Fruit fly (Drosophila melanogaster) whole organism, embryonic: Measurements from ENCODE around the gene bumpel.

ENCODE experiments used
- Aef1 ChIP-seq: fragments of 200-800 bp; sonication (Bioruptor generic); IDR thresholded peaks from 3 replicates; pipeline ENCODE4 v1.3.6; 2022; ENCODE audit warnings: missing biosample characterization, missing genetic modification characterization
- Atf6 ChIP-seq: fragments of 200-800 bp; sonication (Bioruptor generic); IDR thresholded peaks from 2 replicates; pipeline ENCODE4 v1.3.6; 2022; ENCODE audit warnings: missing biosample characterization, missing genetic modification characterization
- CG10543 ChIP-seq: fragments of 200-800 bp; sonication (Bioruptor generic); optimal IDR thresholded peaks from 3 replicates; lab custom pipeline; 2017; ENCODE audit warnings: missing biosample characterization, mild to moderate bottlenecking, missing genetic modification characterization, moderate library complexity
- CG11247 ChIP-seq: fragments of 200-800 bp; sonication (Bioruptor generic); IDR thresholded peaks from 2 replicates; pipeline ENCODE4 v1.3.6; 2022; ENCODE audit warnings: missing biosample characterization, missing genetic modification characterization
- CG12071 ChIP-seq: fragments of 200-800 bp; sonication (Bioruptor generic); optimal IDR thresholded peaks from 3 replicates; lab custom pipeline; 2018; ENCODE audit warnings: missing biosample characterization, mild to moderate bottlenecking, missing genetic modification characterization
- CG12104 ChIP-seq: fragments of 200-800 bp; sonication (Bioruptor generic); optimal IDR thresholded peaks from 3 replicates; lab custom pipeline; 2016; ENCODE audit warnings: missing biosample characterization, missing genetic modification characterization
- CG1233 ChIP-seq: fragments of 200-800 bp; sonication (Bioruptor generic); optimal IDR thresholded peaks from 4 replicates; lab custom pipeline; 2018; ENCODE audit warnings: missing biosample characterization, mild to moderate bottlenecking, missing genetic modification characterization
- CG14050 ChIP-seq: fragments of 200-800 bp; sonication (Bioruptor generic); IDR thresholded peaks from 3 replicates; pipeline ENCODE4 v1.3.6; 2022; ENCODE audit warnings: missing biosample characterization, missing genetic modification characterization
- CG1647 ChIP-seq: fragments of 200-800 bp; sonication (Bioruptor generic); optimal IDR thresholded peaks from 3 replicates; lab custom pipeline; 2016; ENCODE audit warnings: missing biosample characterization, missing genetic modification characterization
- CG17829 ChIP-seq: fragments of 200-800 bp; optimal IDR thresholded peaks from 2 replicates; lab custom pipeline; 2019; ENCODE audit warnings: missing biosample characterization, mild to moderate bottlenecking, missing genetic modification characterization, moderate library complexity
- CG18476 ChIP-seq: fragments of 200-800 bp; sonication (Bioruptor generic); optimal IDR thresholded peaks from 2 replicates; lab custom pipeline; 2016; ENCODE audit warnings: missing biosample characterization, mild to moderate bottlenecking, missing genetic modification characterization
- CG2116 ChIP-seq: fragments of 200-800 bp; sonication (Bioruptor generic); optimal IDR thresholded peaks from 3 replicates; lab custom pipeline; 2018; ENCODE audit warnings: missing biosample characterization, mild to moderate bottlenecking, missing genetic modification characterization
- CG2712 ChIP-seq: fragments of 200-800 bp; optimal IDR thresholded peaks from 3 replicates; lab custom pipeline; 2019; ENCODE audit warnings: missing biosample characterization, mild to moderate bottlenecking, missing genetic modification characterization, moderate library complexity
- CG3163 ChIP-seq: fragments of 200-800 bp; sonication (Bioruptor generic); optimal IDR thresholded peaks from 3 replicates; lab custom pipeline; 2016; ENCODE audit warnings: missing biosample characterization, missing genetic modification characterization
- CG3726 ChIP-seq: fragments of 200-800 bp; sonication (Bioruptor generic); IDR thresholded peaks from 3 replicates; pipeline ENCODE4, ENCODE4 v1.3.6; 2022; ENCODE audit warnings: missing biosample characterization, missing genetic modification characterization
- CG4360 ChIP-seq: fragments of 200-800 bp; sonication (Bioruptor generic); IDR thresholded peaks from 2 replicates; pipeline ENCODE4 v1.3.6; 2022; ENCODE audit warnings: missing biosample characterization, missing genetic modification characterization
- CG4404 ChIP-seq: fragments of 200-800 bp; sonication (Bioruptor generic); IDR thresholded peaks from 2 replicates; pipeline ENCODE4 v1.3.6; 2022; ENCODE audit warnings: missing biosample characterization, missing genetic modification characterization
- CG4424 ChIP-seq: fragments of 200-800 bp; sonication (Bioruptor generic); optimal IDR thresholded peaks from 3 replicates; lab custom pipeline; 2016; ENCODE audit warnings: missing biosample characterization, missing genetic modification characterization
- CG4854 ChIP-seq: fragments of 200-800 bp; sonication (Bioruptor generic); optimal IDR thresholded peaks from 2 replicates; lab custom pipeline; 2016; ENCODE audit warnings: missing biosample characterization, missing genetic modification characterization, inconsistent platforms
- CG5953 ChIP-seq: fragments of 200-800 bp; sonication (Bioruptor generic); IDR thresholded peaks from 2 replicates; pipeline ENCODE4 v1.3.6; 2022; ENCODE audit warnings: missing biosample characterization, missing genetic modification characterization
- CG6689 ChIP-seq: fragments of 200-800 bp; sonication (Bioruptor generic); IDR thresholded peaks from 2 replicates; pipeline ENCODE4 v1.3.6; 2022; ENCODE audit warnings: missing biosample characterization, missing genetic modification characterization
- CG9215 ChIP-seq: fragments of 200-800 bp; sonication (Bioruptor generic); IDR thresholded peaks from 2 replicates; pipeline ENCODE4 v1.3.6; 2022; ENCODE audit warnings: missing biosample characterization, missing genetic modification characterization
- CoRest ChIP-seq: fragments of 200-800 bp; sonication (Bioruptor generic); optimal IDR thresholded peaks from 3 replicates; lab custom pipeline; 2018; ENCODE audit warnings: missing biosample characterization, mild to moderate bottlenecking, missing genetic modification characterization, moderate library complexity
- Dbx ChIP-seq: fragments of 200-800 bp; sonication (Bioruptor generic); IDR thresholded peaks from 3 replicates; pipeline ENCODE4 v1.3.6; 2022; ENCODE audit warnings: missing biosample characterization, missing genetic modification characterization
- Dek ChIP-seq: fragments of 200-800 bp; sonication (Bioruptor generic); optimal IDR thresholded peaks from 3 replicates; lab custom pipeline; 2019; ENCODE audit warnings: missing biosample characterization, mild to moderate bottlenecking, missing genetic modification characterization, moderate library complexity
- Doc3 ChIP-seq: fragments of 200-800 bp; sonication (Bioruptor generic); IDR thresholded peaks from 3 replicates; pipeline ENCODE4 v1.3.6; 2022; ENCODE audit warnings: missing biosample characterization, missing genetic modification characterization; ENCODE audit not compliant: partially characterized antibody
- ERR ChIP-seq: fragments of 200-800 bp; sonication (Bioruptor generic); optimal IDR thresholded peaks from 2 replicates; lab custom pipeline; 2016; ENCODE audit warnings: missing biosample characterization, missing genetic modification characterization
- Hsf ChIP-seq: fragments of 200-800 bp; sonication (Bioruptor generic); optimal IDR thresholded peaks from 3 replicates; lab custom pipeline; 2016; ENCODE audit warnings: missing biosample characterization, missing genetic modification characterization
- NfI ChIP-seq: fragments of 200-800 bp; sonication (Bioruptor generic); optimal IDR thresholded peaks from 3 replicates; lab custom pipeline; 2018; ENCODE audit warnings: missing biosample characterization, mild to moderate bottlenecking, missing genetic modification characterization, moderate library complexity
- Scr ChIP-seq: fragments of 200-800 bp; sonication (Bioruptor generic); IDR thresholded peaks from 2 replicates; pipeline ENCODE4 v1.3.6; 2022; ENCODE audit warnings: missing biosample characterization, missing genetic modification characterization; ENCODE audit not compliant: partially characterized antibody
- Side ChIP-seq: fragments of 200-800 bp; sonication (Bioruptor generic); optimal IDR thresholded peaks from 2 replicates; lab custom pipeline; 2016; ENCODE audit warnings: missing biosample characterization, missing genetic modification characterization
- Xbp1 ChIP-seq: fragments of 200-800 bp; sonication (Bioruptor generic); optimal IDR thresholded peaks from 3 replicates; lab custom pipeline; 2016; ENCODE audit warnings: missing biosample characterization, mild to moderate bottlenecking, missing genetic modification characterization
- amos ChIP-seq: fragments of 200-800 bp; sonication (Bioruptor generic); IDR thresholded peaks from 2 replicates; pipeline ENCODE4 v1.3.6; 2022; ENCODE audit warnings: missing biosample characterization, missing genetic modification characterization; ENCODE audit not compliant: partially characterized antibody
- aop ChIP-seq: fragments of 200-800 bp; sonication (Bioruptor generic); IDR thresholded peaks from 2 replicates; pipeline ENCODE4 v1.3.6; 2022; ENCODE audit warnings: missing biosample characterization, missing genetic modification characterization
- br ChIP-seq: fragments of >200 bp; optimal IDR thresholded peaks from 2 replicates; lab custom pipeline; 2017
- chif ChIP-seq, 2 experiments: fragments of 200-800 bp; sonication (Bioruptor generic); optimal IDR thresholded peaks; 3 replicates each; lab custom pipeline; 2016; ENCODE audit warnings: missing biosample characterization in 2 of 2, missing genetic modification characterization in 2 of 2
- chn ChIP-seq: fragments of 200-800 bp; sonication (Bioruptor generic); optimal IDR thresholded peaks from 2 replicates; lab custom pipeline; 2016; ENCODE audit warnings: missing biosample characterization, missing genetic modification characterization
- crol ChIP-seq: fragments of 200-800 bp; sonication (Bioruptor generic); IDR thresholded peaks from 2 replicates; pipeline ENCODE4 v1.3.6; 2022; ENCODE audit warnings: missing biosample characterization, missing genetic modification characterization
- dmrt11E ChIP-seq: fragments of 200-800 bp; sonication (Bioruptor generic); optimal IDR thresholded peaks from 3 replicates; lab custom pipeline; 2018; ENCODE audit warnings: missing biosample characterization, mild to moderate bottlenecking, missing genetic modification characterization, moderate library complexity
- ewg ChIP-seq: fragments of 200-800 bp; sonication (Bioruptor generic); optimal IDR thresholded peaks from 3 replicates; lab custom pipeline; 2017; ENCODE audit warnings: mild to moderate bottlenecking, missing biosample characterization, missing genetic modification reagents, missing genetic modification characterization
- fru ChIP-seq: fragments of >200 bp; optimal IDR thresholded peaks from 2 replicates; lab custom pipeline; 2017
- grau ChIP-seq: fragments of 200-800 bp; optimal IDR thresholded peaks from 3 replicates; lab custom pipeline; 2019; ENCODE audit warnings: missing biosample characterization, mild to moderate bottlenecking, missing genetic modification characterization, moderate library complexity
- jing ChIP-seq: fragments of 200-800 bp; sonication (Bioruptor generic); optimal IDR thresholded peaks from 2 replicates; lab custom pipeline; 2018; ENCODE audit warnings: missing biosample characterization, mild to moderate bottlenecking, missing genetic modification characterization
- kah ChIP-seq: fragments of 200-800 bp; sonication (Bioruptor generic); optimal IDR thresholded peaks from 2 replicates; lab custom pipeline; 2018; ENCODE audit warnings: missing biosample characterization, mild to moderate bottlenecking, missing genetic modification characterization
- lmd ChIP-seq: fragments of 200-800 bp; sonication (Bioruptor generic); IDR thresholded peaks from 2 replicates; pipeline ENCODE4 v1.3.6; 2022; ENCODE audit warnings: missing biosample characterization, missing genetic modification characterization
- lov ChIP-seq, 2 experiments: fragments of 200-800 bp in 1 of 2; fragments of >200 bp in 1 of 2; sonication (Bioruptor generic) in 1 of 2; IDR thresholded peaks in 1 of 2; optimal IDR thresholded peaks in 1 of 2; 2 replicates in 1 of 2; 3 replicates in 1 of 2; pipeline versions ENCODE4 v1.3.6 to Lab custom; 2017 to 2022; ENCODE audit warnings: missing biosample characterization in 1 of 2, missing genetic modification characterization in 1 of 2
- pros ChIP-seq: fragments of 200-800 bp; sonication (Bioruptor generic); optimal IDR thresholded peaks from 3 replicates; lab custom pipeline; 2019; ENCODE audit warnings: missing biosample characterization, mild to moderate bottlenecking, missing genetic modification characterization, moderate library complexity
- ssp ChIP-seq: fragments of 200-800 bp; sonication (Bioruptor generic); IDR thresholded peaks from 2 replicates; pipeline ENCODE4 v1.3.6; 2022; ENCODE audit warnings: missing biosample characterization, missing genetic modification characterization
- tll ChIP-seq, 2 experiments: fragments of 200-800 bp in 1 of 2; fragments of >200 bp in 1 of 2; sonication (Bioruptor generic) in 1 of 2; optimal IDR thresholded peaks; 2 replicates each; lab custom pipeline; 2017 to 2019; ENCODE audit warnings: missing biosample characterization in 2 of 2, missing genetic modification characterization in 2 of 2, mild to moderate bottlenecking in 1 of 2, moderate library complexity in 1 of 2
- tna ChIP-seq: fragments of 200-800 bp; sonication (Bioruptor generic); IDR thresholded peaks from 2 replicates; pipeline ENCODE4 v1.3.6; 2022; ENCODE audit warnings: missing biosample characterization, missing genetic modification characterization; ENCODE audit not compliant: partially characterized antibody
- wdn ChIP-seq: fragments of 200-800 bp; sonication (Bioruptor generic); IDR thresholded peaks from 2 replicates; pipeline ENCODE4 v1.3.6; 2022; ENCODE audit warnings: missing biosample characterization, missing genetic modification characterization
- z ChIP-seq: fragments of 200-800 bp; sonication (Bioruptor generic); IDR thresholded peaks from 3 replicates; pipeline ENCODE4 v1.3.6; 2022; ENCODE audit warnings: missing biosample characterization, missing genetic modification characterization

The bumpel gene

DNA sequence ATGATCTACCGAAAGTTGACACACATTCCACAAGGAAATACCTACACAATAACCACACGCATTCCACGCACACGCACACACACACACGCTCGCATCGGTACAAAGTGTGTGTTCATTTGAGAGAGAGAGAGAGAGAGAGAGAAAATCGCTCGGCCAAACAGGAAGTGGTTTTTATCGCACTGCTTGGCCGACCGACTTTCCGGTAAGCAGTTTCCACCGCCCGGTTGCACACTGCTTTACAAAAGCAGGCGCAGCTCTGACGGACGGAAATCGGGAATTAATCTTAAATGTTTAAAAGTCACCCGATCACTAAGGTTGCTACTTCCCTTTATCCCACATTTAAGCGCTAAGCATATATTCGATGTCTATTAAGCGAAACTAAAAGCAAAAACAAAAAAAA is 25.7 kb downstream of the bumpel start (continued):
- TF ChIP-seq ewg (GFP tag; lab: Kevin White, UChicago), result peak; percentile 69
- peak; percentile 88 for TF ChIP-seq CG1233
- TF ChIP-seq CG5953, result peak; percentile 40; the same call in 1 of the 2 replicates
- TF ChIP-seq Side (GFP tag; lab: Kevin White, UChicago), result peak; percentile 72
- no peak for TF ChIP-seq CG14050 (GFP tag; lab: Robert Waterston, UW)
- TF ChIP-seq br (lab: Kevin White, UChicago), result no peak
- peak in 1 of 2 experiments; percentile 41 for TF ChIP-seq tll (GFP tag; optimal IDR thresholded peaks at IDR 0.05; lab: Kevin White, UChicago)
- peak; percentile 51 for TF ChIP-seq CG2116 (GFP tag; lab: Kevin White, UChicago)
- peak; percentile 34; the same call in 1 of the 2 replicates for TF ChIP-seq CG4360 (GFP tag; lab: Robert Waterston, UW)
- 0 out of 3 replicates have a peak, but pooled peaks have one; percentile 55 for TF ChIP-seq z (GFP tag; lab: Robert Waterston, UW)
- peak; percentile 28; the same call in 1 of the 2 replicates for TF ChIP-seq aop (GFP tag; lab: Robert Waterston, UW)
- TF ChIP-seq CG6689 (GFP tag; lab: Robert Waterston, UW), result peak; percentile 45; the same call in 1 of the 2 replicates
- peak; percentile 36; the same call in 1 of the 2 replicates for TF ChIP-seq lmd (GFP tag; lab: Robert Waterston, UW)
- no peak for TF ChIP-seq fru (lab: Kevin White, UChicago)
- TF ChIP-seq chn (GFP tag; lab: Kevin White, UChicago), result peak; percentile 62
- TF ChIP-seq CG4404 (GFP tag; lab: Robert Waterston, UW), result peak; percentile 63
- no peak for TF ChIP-seq CG12071 (GFP tag; lab: Kevin White, UChicago)
- TF ChIP-seq ssp (GFP tag; lab: Robert Waterston, UW), result peak; percentile 45; the same call in 1 of the 2 replicates
- TF ChIP-seq grau, result no peak
- TF ChIP-seq chif (GFP tag; optimal IDR thresholded peaks at IDR 0.05; lab: Kevin White, UChicago), result peak; percentile 33 to 75
- peak; percentile 77 for TF ChIP-seq CG4424 (GFP tag; lab: Kevin White, UChicago)
- no peak for TF ChIP-seq lov (optimal IDR thresholded peaks at IDR 0.05; lab: Kevin White, UChicago)
- peak; percentile 93 for TF ChIP-seq lov (GFP tag; IDR thresholded peaks at IDR 0.05; lab: Robert Waterston, UW)
- TF ChIP-seq CG17829, result no peak
- TF ChIP-seq CG9215 (GFP tag; lab: Robert Waterston, UW), result no peak
- no peak for TF ChIP-seq ERR (GFP tag; lab: Kevin White, UChicago)
- TF ChIP-seq wdn (GFP tag; lab: Robert Waterston, UW), result no peak
- TF ChIP-seq Xbp1 (GFP tag; lab: Kevin White, UChicago), result peak; percentile 64
- no peak for TF ChIP-seq tna
- TF ChIP-seq crol (GFP tag; lab: Robert Waterston, UW), result no peak
- TF ChIP-seq CG3163, result peak; percentile 2
- peak; percentile 57 for TF ChIP-seq CG12104 (GFP tag; lab: Kevin White, UChicago)
- peak; percentile 83 for TF ChIP-seq dmrt11E
- TF ChIP-seq Dbx (GFP tag; lab: Robert Waterston, UW), result no peak

DNA sequence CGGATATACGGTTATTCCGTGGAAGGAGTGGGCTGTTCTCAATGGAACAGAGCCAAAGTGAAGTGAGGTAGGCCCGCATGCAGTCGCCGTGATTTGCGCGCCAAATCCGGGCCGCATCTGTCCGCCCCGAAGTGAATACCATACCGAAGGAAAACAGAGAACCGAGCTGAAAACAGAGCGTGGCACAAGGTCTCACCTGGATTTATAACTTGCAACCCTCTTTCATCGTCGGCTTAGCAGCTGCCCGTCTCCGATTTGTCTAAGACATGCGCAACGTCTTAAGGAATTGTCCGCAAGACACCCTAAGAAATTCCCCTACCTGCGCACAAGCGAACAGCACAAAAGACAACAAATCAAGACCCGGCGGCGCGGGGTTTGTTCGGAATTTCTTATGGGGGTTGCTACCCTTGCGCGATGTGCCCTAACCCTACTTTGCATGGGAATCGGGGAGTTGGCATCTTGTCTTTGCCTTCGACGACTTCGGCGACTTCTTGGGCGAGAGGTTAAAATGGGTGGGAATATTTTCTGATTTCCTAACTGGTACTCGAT is 39.8 kb downstream of the bumpel start:
- TF ChIP-seq CG18476 (no peak), CG1647 (no peak), CG2712 (tag; lab: Kevin White, UChicago) (no peak), CG3726 (GFP tag; lab: Robert Waterston, UW) (no peak), Aef1 (GFP tag; lab: Robert Waterston, UW) (no peak), jing (GFP tag; lab: Kevin White, UChicago) (no peak), Doc3 (GFP tag; lab: Robert Waterston, UW) (no peak), kah (GFP tag; lab: Kevin White, UChicago) (no peak), amos (GFP tag; lab: Robert Waterston, UW) (no peak), CG10543 (GFP tag; lab: Kevin White, UChicago) (no peak), CG11247 (GFP tag; lab: Robert Waterston, UW) (no peak), Hsf (no peak), NfI (GFP tag; lab: Kevin White, UChicago) (no peak), Atf6 (no peak), CoRest (tag; lab: Kevin White, UChicago) (no peak), Scr (GFP tag; lab: Robert Waterston, UW) (no peak), Dek (tag; lab: Kevin White, UChicago) (no peak), pros (peak; percentile 100), CG4854 (no peak)
